Worm (Caenorhabditis elegans): ENCODE data around the gene cyp-35A5.

cyp-35A5 gene

ce11 chrV:3980228-3980933 lies 44.3 kb downstream of the cyp-35A5 start:
- TF ChIP-seq elt-1 (tag; optimal IDR thresholded peaks at IDR 0.05; ENCODE audit: borderline replicate concordance, insufficient read depth): no peak
- TF ChIP-seq nhr-76 (tag; optimal IDR thresholded peaks at IDR 0.05): no peak
- TF ChIP-seq sem-2 (GFP tag; optimal IDR thresholded peaks at IDR 0.05): no peak
- no peak for TF ChIP-seq nhr-237 (tag; optimal IDR thresholded peaks at IDR 0.05)
- no peak for TF ChIP-seq ham-2 (GFP tag; optimal IDR thresholded peaks at IDR 0.05)
- no peak for TF ChIP-seq mab-5 (tag; optimal IDR thresholded peaks at IDR 0.05)
- TF ChIP-seq cnd-1 (tag; optimal IDR thresholded peaks at IDR 0.05): no peak
- no peak for TF ChIP-seq blmp-1 (tag; optimal IDR thresholded peaks at IDR 0.05)
- no peak for TF ChIP-seq nhr-12 (tag; optimal IDR thresholded peaks at IDR 0.05)
- TF ChIP-seq lin-32 (GFP tag; optimal IDR thresholded peaks at IDR 0.05): no peak
- no peak for TF ChIP-seq ceh-83 (GFP tag; optimal IDR thresholded peaks at IDR 0.05)
- no peak for TF ChIP-seq snpc-4 (tag; optimal IDR thresholded peaks at IDR 0.05)
- TF ChIP-seq lin-13 (tag; optimal IDR thresholded peaks at IDR 0.05): no peak
- no peak for TF ChIP-seq bed-3 (GFP tag; optimal IDR thresholded peaks at IDR 0.05)

DNA sequence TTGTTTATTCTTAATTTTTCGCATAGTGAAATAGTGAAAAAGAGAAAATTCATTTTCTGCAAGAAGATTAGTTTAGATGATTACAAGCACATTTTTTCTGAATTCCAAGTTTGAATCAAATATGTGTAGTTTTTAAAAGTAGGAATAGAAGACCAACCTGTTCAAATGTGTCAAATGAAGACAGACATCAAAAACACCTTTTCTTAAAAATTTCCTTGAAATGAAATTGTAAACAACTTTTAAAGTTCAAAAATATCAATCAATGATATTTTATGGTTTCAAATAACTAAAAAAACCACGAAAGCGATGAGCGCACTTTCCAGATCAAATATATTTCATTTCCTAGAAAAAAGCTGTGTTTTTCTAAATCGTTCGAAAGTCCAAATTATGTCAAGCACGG lies 45.6 kb downstream of the cyp-35A5 start, which contains the start of gene nlp-30:
nlp-30 (plus strand) TSS at position 301 of the 400 bp plus-strand sequence.
- TF ChIP-seq zip-8 (tag; optimal IDR thresholded peaks at IDR 0.05): no peak
- no peak for TF ChIP-seq nhr-237 (tag; optimal IDR thresholded peaks at IDR 0.05)
- no peak for TF ChIP-seq hlh-1 (tag; optimal IDR thresholded peaks at IDR 0.05)
- TF ChIP-seq unc-62 (GFP tag; optimal IDR thresholded peaks at IDR 0.05): no peak
- TF ChIP-seq nhr-12 (tag; optimal IDR thresholded peaks at IDR 0.05): no peak
- TF ChIP-seq ceh-43 (GFP tag; optimal IDR thresholded peaks at IDR 0.05): no peak
- TF ChIP-seq lin-13 (tag; optimal IDR thresholded peaks at IDR 0.05): no peak
- TF ChIP-seq cnd-1 (tag; optimal IDR thresholded peaks at IDR 0.05): no peak
- TF ChIP-seq sem-2 (GFP tag; optimal IDR thresholded peaks at IDR 0.05): no peak
- no peak for TF ChIP-seq M03D4.4 (tag; optimal IDR thresholded peaks at IDR 0.05)
- TF ChIP-seq blmp-1 (tag; optimal IDR thresholded peaks at IDR 0.05): no peak
- TF ChIP-seq lsy-2 (tag; optimal IDR thresholded peaks at IDR 0.05): no peak
- no peak for TF ChIP-seq ceh-83 (GFP tag; optimal IDR thresholded peaks at IDR 0.05)
- no peak for TF ChIP-seq ztf-11 (tag; optimal IDR thresholded peaks at IDR 0.05)
- no peak for TF ChIP-seq lin-32 (GFP tag; optimal IDR thresholded peaks at IDR 0.05)
- no peak for TF ChIP-seq ham-2 (GFP tag; optimal IDR thresholded peaks at IDR 0.05)

DNA sequence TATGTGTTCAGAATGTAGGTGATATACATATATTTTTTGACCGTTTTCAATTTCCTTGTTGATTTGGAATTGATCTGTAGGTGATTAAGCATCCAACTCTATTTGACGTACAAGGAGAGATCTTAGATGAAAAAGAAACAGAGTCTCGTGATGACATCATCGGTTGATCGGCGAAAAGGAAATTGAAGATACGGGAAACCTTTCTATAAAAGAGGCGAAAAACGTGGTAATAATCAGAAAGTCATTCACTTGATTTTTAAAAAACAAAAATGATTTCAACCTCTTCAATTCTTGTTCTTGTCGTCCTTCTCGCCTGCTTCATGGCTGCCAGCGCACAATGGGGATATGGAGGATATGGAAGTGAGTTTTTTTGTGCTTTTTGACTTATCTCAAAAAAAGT lies 48.1 kb downstream of the cyp-35A5 start, which contains the start of gene nlp-29:
nlp-29 (plus strand) TSS at position 248 of the 400 bp plus-strand sequence.
- no peak for TF ChIP-seq nhr-237 (tag; optimal IDR thresholded peaks at IDR 0.05)
- TF ChIP-seq elt-3 (tag; optimal IDR thresholded peaks at IDR 0.05): no peak
- TF ChIP-seq pha-4 (tag; optimal IDR thresholded peaks at IDR 0.05): no peak
- TF ChIP-seq drap-1 (GFP tag; optimal IDR thresholded peaks at IDR 0.05): no peak
- TF ChIP-seq elt-1 (tag; optimal IDR thresholded peaks at IDR 0.05; ENCODE audit: borderline replicate concordance, insufficient read depth): no peak
- no peak for TF ChIP-seq nhr-12 (tag; optimal IDR thresholded peaks at IDR 0.05)
- TF ChIP-seq snpc-4 (tag; optimal IDR thresholded peaks at IDR 0.05): no peak
- TF ChIP-seq ceh-43 (GFP tag; optimal IDR thresholded peaks at IDR 0.05): no peak
- TF ChIP-seq ham-2 (GFP tag; optimal IDR thresholded peaks at IDR 0.05): no peak
- TF ChIP-seq nhr-76 (tag; optimal IDR thresholded peaks at IDR 0.05): no peak
- no peak for TF ChIP-seq mep-1 (tag; optimal IDR thresholded peaks at IDR 0.05)
- no peak for TF ChIP-seq unc-62 (GFP tag; optimal IDR thresholded peaks at IDR 0.05)
- no peak for TF ChIP-seq lsy-2 (tag; optimal IDR thresholded peaks at IDR 0.05)
- no peak for TF ChIP-seq tbx-8 (GFP tag; optimal IDR thresholded peaks at IDR 0.05)
- TF ChIP-seq ceh-83 (GFP tag; optimal IDR thresholded peaks at IDR 0.05): no peak
- no peak for TF ChIP-seq ces-1 (GFP tag; optimal IDR thresholded peaks at IDR 0.05)
- TF ChIP-seq lin-13 (tag; optimal IDR thresholded peaks at IDR 0.05): no peak
- TF ChIP-seq sptf-1 (tag; optimal IDR thresholded peaks at IDR 0.05): no peak
- TF ChIP-seq blmp-1 (tag; optimal IDR thresholded peaks at IDR 0.05): no peak

- no peak for TF ChIP-seq unc-120 (tag; optimal IDR thresholded peaks at IDR 0.05; ENCODE audit: poor library complexity, severe bottlenecking)
- no peak for TF ChIP-seq M03D4.4 (tag; optimal IDR thresholded peaks at IDR 0.05)
- no peak for TF ChIP-seq flh-1 (GFP tag; optimal IDR thresholded peaks at IDR 0.05)
- TF ChIP-seq snpc-4 (tag; optimal IDR thresholded peaks at IDR 0.05): no peak
- TF ChIP-seq mls-2 (tag; optimal IDR thresholded peaks at IDR 0.05): no peak
- TF ChIP-seq nhr-237 (tag; optimal IDR thresholded peaks at IDR 0.05): no peak
- no peak for TF ChIP-seq lsy-2 (tag; optimal IDR thresholded peaks at IDR 0.05)
- TF ChIP-seq unc-39 (tag; optimal IDR thresholded peaks at IDR 0.05): no peak
- TF ChIP-seq hlh-1 (tag; optimal IDR thresholded peaks at IDR 0.05): no peak
- no peak for TF ChIP-seq tbx-8 (GFP tag; optimal IDR thresholded peaks at IDR 0.05)
- TF ChIP-seq nhr-12 (tag; optimal IDR thresholded peaks at IDR 0.05): no peak
These were observed 49.0 kb downstream of the cyp-35A5 start for ce11 chrV:3985104-3985503.
